Worm (Caenorhabditis elegans) whole organism, late embryonic: ENCODE data around the gene C45G9.11.

Experiments
- C08G9.2 ChIP-seq: sonication (generic microtip); optimal IDR thresholded peaks from 2 replicates; lab custom pipeline; 2016; ENCODE audit warnings: mild to moderate bottlenecking, missing genetic modification characterization, moderate library complexity, missing compliant biosample characterization
- C38D4.7 ChIP-seq: fragments of 200-800 bp; sonication (Bioruptor generic); optimal IDR thresholded peaks from 2 replicates; lab custom pipeline; 2018; ENCODE audit warnings: mild to moderate bottlenecking, missing genetic modification characterization, moderate library complexity, missing compliant biosample characterization
- F13H6.1 ChIP-seq: sonication (generic microtip); optimal IDR thresholded peaks from 2 replicates; lab custom pipeline; 2016; ENCODE audit warnings: missing genetic modification characterization, missing compliant biosample characterization
- T23F11.4 ChIP-seq: fragments of 200-800 bp; sonication (Bioruptor generic); optimal IDR thresholded peaks from 2 replicates; lab custom pipeline; 2018; ENCODE audit warnings: mild to moderate bottlenecking, missing genetic modification characterization, missing compliant biosample characterization
- Y22D7AL.16 ChIP-seq: sonication (generic microtip); optimal IDR thresholded peaks from 2 replicates; lab custom pipeline; 2016; ENCODE audit warnings: missing genetic modification characterization, missing compliant biosample characterization
- ahr-1 ChIP-seq: sonication (generic microtip); optimal IDR thresholded peaks from 2 replicates; lab custom pipeline; 2016; ENCODE audit warnings: missing genetic modification characterization, missing compliant biosample characterization
- ama-1 ChIP-seq: fragments of 150-350 bp; optimal IDR thresholded peaks from 2 replicates; lab custom pipeline; 2014
- ceh-14 ChIP-seq: sonication (generic microtip); optimal IDR thresholded peaks from 2 replicates; lab custom pipeline; 2016; ENCODE audit warnings: missing genotype, missing genetic modification characterization, missing compliant biosample characterization
- ceh-2 ChIP-seq: sonication (generic microtip); optimal IDR thresholded peaks from 2 replicates; lab custom pipeline; 2016; ENCODE audit warnings: missing genotype, missing genetic modification characterization, missing compliant biosample characterization
- ceh-22 ChIP-seq: sonication (generic microtip); optimal IDR thresholded peaks from 2 replicates; lab custom pipeline; 2017; ENCODE audit warnings: missing biosample characterization, missing genetic modification characterization
- ceh-30 ChIP-seq: fragments of 150-350 bp; optimal IDR thresholded peaks from 2 replicates; lab custom pipeline; 2014; ENCODE audit warnings: missing biosample characterization, missing genetic modification characterization
- ceh-31 ChIP-seq: sonication (generic microtip); optimal IDR thresholded peaks from 2 replicates; lab custom pipeline; 2016; ENCODE audit warnings: missing genetic modification characterization, missing compliant biosample characterization
- ceh-34 ChIP-seq: sonication (generic microtip); optimal IDR thresholded peaks from 2 replicates; lab custom pipeline; 2016; ENCODE audit warnings: mild to moderate bottlenecking, missing genetic modification characterization, missing compliant biosample characterization
- ceh-45 ChIP-seq: fragments of 200-800 bp; sonication (Bioruptor generic); IDR thresholded peaks from 2 replicates; pipeline ENCODE4 v1.3.6; 2022; ENCODE audit warnings: missing genetic modification reagents, missing genetic modification characterization, missing compliant biosample characterization
- ceh-48 ChIP-seq: sonication (generic microtip); optimal IDR thresholded peaks from 2 replicates; lab custom pipeline; 2016; ENCODE audit warnings: missing genetic modification characterization, inconsistent platforms, missing compliant biosample characterization
- ceh-9 ChIP-seq: sonication (generic microtip); optimal IDR thresholded peaks from 2 replicates; lab custom pipeline; 2016; ENCODE audit warnings: mild to moderate bottlenecking, missing genetic modification characterization, inconsistent platforms, missing compliant biosample characterization
- elt-2 ChIP-seq: sonication (generic microtip); optimal IDR thresholded peaks from 2 replicates; lab custom pipeline; 2016; ENCODE audit warnings: missing genetic modification reagents, missing genetic modification characterization, missing compliant biosample characterization
- elt-4 ChIP-seq: sonication (generic microtip); optimal IDR thresholded peaks from 2 replicates; lab custom pipeline; 2016; ENCODE audit warnings: missing genetic modification characterization, missing compliant biosample characterization
- ets-4 ChIP-seq: sonication (generic microtip); optimal IDR thresholded peaks from 2 replicates; lab custom pipeline; 2016; ENCODE audit warnings: missing genetic modification characterization, missing compliant biosample characterization
- fkh-10 ChIP-seq: fragments of 150-350 bp; optimal IDR thresholded peaks from 2 replicates; lab custom pipeline; 2014; ENCODE audit warnings: missing biosample characterization, missing genetic modification reagents, missing genetic modification characterization
- gmeb-2 ChIP-seq: sonication (generic microtip); optimal IDR thresholded peaks from 2 replicates; lab custom pipeline; 2016; ENCODE audit warnings: missing genetic modification characterization, inconsistent platforms, missing compliant biosample characterization
- hlh-15 ChIP-seq: sonication (generic microtip); optimal IDR thresholded peaks from 2 replicates; lab custom pipeline; 2016; ENCODE audit warnings: missing genetic modification characterization, missing compliant biosample characterization
- hlh-30 ChIP-seq: sonication (generic microtip); optimal IDR thresholded peaks from 2 replicates; lab custom pipeline; 2017; ENCODE audit warnings: antibody characterized with exemption, missing genetic modification characterization, missing compliant biosample characterization; ENCODE audit not compliant: insufficient read depth
- hlh-6 ChIP-seq: sonication (generic microtip); optimal IDR thresholded peaks from 2 replicates; lab custom pipeline; 2016; ENCODE audit warnings: missing genotype, missing genetic modification characterization, missing compliant biosample characterization
- mec-3 ChIP-seq: sonication (generic microtip); optimal IDR thresholded peaks from 2 replicates; lab custom pipeline; 2016; ENCODE audit warnings: borderline replicate concordance, missing genetic modification characterization, missing compliant biosample characterization
- nfya-1 ChIP-seq: sonication (generic microtip); optimal IDR thresholded peaks from 2 replicates; lab custom pipeline; 2017; ENCODE audit warnings: missing genetic modification characterization, mild to moderate bottlenecking, missing compliant biosample characterization, antibody characterized with exemption, moderate library complexity
- odd-2 ChIP-seq: sonication (generic microtip); optimal IDR thresholded peaks from 2 replicates; lab custom pipeline; 2017; ENCODE audit warnings: antibody characterized with exemption, mild to moderate bottlenecking, missing genetic modification characterization, missing compliant biosample characterization
- pag-3 ChIP-seq: sonication (generic microtip); optimal IDR thresholded peaks from 2 replicates; lab custom pipeline; 2016; ENCODE audit warnings: missing compliant biosample characterization, missing genetic modification characterization, borderline replicate concordance
- pat-9 ChIP-seq: fragments of 200-800 bp; sonication (Bioruptor generic); optimal IDR thresholded peaks from 2 replicates; lab custom pipeline; 2018; ENCODE audit warnings: mild to moderate bottlenecking, missing genetic modification characterization, moderate library complexity, missing compliant biosample characterization
- pax-1 ChIP-seq: fragments of 150-350 bp; optimal IDR thresholded peaks from 2 replicates; lab custom pipeline; 2014; ENCODE audit warnings: missing biosample characterization, missing genetic modification characterization
- pqm-1 ChIP-seq: sonication (generic microtip); optimal IDR thresholded peaks from 2 replicates; lab custom pipeline; 2016; ENCODE audit warnings: missing genetic modification characterization, missing compliant biosample characterization
- ref-2 ChIP-seq: sonication (generic microtip); optimal IDR thresholded peaks from 2 replicates; lab custom pipeline; 2016; ENCODE audit warnings: missing genetic modification characterization, missing compliant biosample characterization
- rnt-1 ChIP-seq: sonication (generic microtip); optimal IDR thresholded peaks from 2 replicates; lab custom pipeline; 2016; ENCODE audit warnings: missing genetic modification characterization, missing compliant biosample characterization
- sdc-2 ChIP-seq: sonication (generic microtip); optimal IDR thresholded peaks from 2 replicates; lab custom pipeline; 2016; ENCODE audit warnings: missing genotype, missing genetic modification characterization, missing compliant biosample characterization
- sox-2 ChIP-seq: fragments of 200-800 bp; sonication (Bioruptor generic); IDR thresholded peaks from 2 replicates; pipeline ENCODE4 v1.3.6; 2022; ENCODE audit warnings: missing genetic modification reagents, missing genetic modification characterization, missing compliant biosample characterization
- syd-9 ChIP-seq: sonication (generic microtip); optimal IDR thresholded peaks from 2 replicates; lab custom pipeline; 2016; ENCODE audit warnings: mild to moderate bottlenecking, missing genetic modification characterization, moderate library complexity, missing compliant biosample characterization
- unc-3 ChIP-seq, 2 experiments: fragments of 200-800 bp in 1 of 2; sonication (Bioruptor generic) in 1 of 2; sonication (generic microtip) in 1 of 2; conservative IDR thresholded peaks in 1 of 2; optimal IDR thresholded peaks in 1 of 2; 2 replicates each; pipeline versions ENCODE4 v1.3.6 to Lab custom; 2016 to 2022; ENCODE audit warnings: missing compliant biosample characterization in 2 of 2, missing genetic modification characterization in 2 of 2, missing genetic modification reagents in 1 of 2
- unc-55 ChIP-seq: sonication (generic microtip); optimal IDR thresholded peaks from 2 replicates; lab custom pipeline; 2017; ENCODE audit warnings: missing biosample characterization, missing genetic modification reagents, missing genetic modification characterization
- zip-5 ChIP-seq: sonication (generic microtip); optimal IDR thresholded peaks from 2 replicates; lab custom pipeline; 2016; ENCODE audit warnings: missing genetic modification characterization, missing compliant biosample characterization
- ztf-16 ChIP-seq: sonication (generic microtip); optimal IDR thresholded peaks from 2 replicates; lab custom pipeline; 2017; ENCODE audit warnings: missing genetic modification characterization, missing compliant biosample characterization

Gene C45G9.11

ce11 chrIII:5080700-5081572 is 12.4 kb upstream of the C45G9.11 start (continued):
- TF ChIP-seq pag-3 (tag; lab: Kevin White, UChicago) (no peak), ets-4 (tag; lab: Kevin White, UChicago) (peak; percentile 82), F13H6.1 (tag; lab: Kevin White, UChicago) (no peak), hlh-30 (tag; lab: Kevin White, UChicago) (no peak), pax-1 (tag; lab: Kevin White, UChicago) (no peak), ceh-22 (no peak), ztf-16 (tag; lab: Kevin White, UChicago) (peak; percentile 51), hlh-15 (no peak), pqm-1 (peak; percentile 4), ceh-45 (GFP tag; lab: Robert Waterston, UW) (peak; percentile 71), fkh-10 (GFP tag; lab: Kevin White, UChicago) (no peak), unc-3 (GFP tag; conservative IDR thresholded peaks at IDR 0.05; lab: Robert Waterston, UW) (0 out of 2 replicates have a peak, but pooled peaks have one; percentile 52), unc-3 (tag; optimal IDR thresholded peaks at IDR 0.05; lab: Kevin White, UChicago) (peak; percentile 25), mec-3 (tag; lab: Kevin White, UChicago) (no peak), gmeb-2 (peak; percentile 29), pat-9 (peak; percentile 44), ceh-30 (tag; lab: Kevin White, UChicago) (no peak), syd-9 (tag; lab: Kevin White, UChicago) (no peak), unc-55 (GFP tag; lab: Kevin White, UChicago) (no peak), zip-5 (tag; lab: Kevin White, UChicago) (peak; percentile 72), ahr-1 (tag; lab: Kevin White, UChicago) (peak; percentile 15), ceh-34 (tag; lab: Kevin White, UChicago) (peak; percentile 44), sdc-2 (tag; lab: Kevin White, UChicago) (peak; percentile 46), nfya-1 (tag; lab: Kevin White, UChicago) (peak; percentile 52), sox-2 (GFP tag; lab: Robert Waterston, UW) (peak; percentile 60), C08G9.2 (tag; lab: Kevin White, UChicago) (peak; percentile 39), T23F11.4 (GFP tag; lab: Kevin White, UChicago) (peak; percentile 28), ceh-2 (tag; lab: Kevin White, UChicago) (peak; percentile 60), odd-2 (tag; lab: Kevin White, UChicago) (no peak), ceh-31 (tag; lab: Kevin White, UChicago) (peak; percentile 25), ceh-9 (tag; lab: Kevin White, UChicago) (peak; percentile 14), hlh-6 (tag; lab: Kevin White, UChicago) (peak; percentile 69), elt-2 (tag; lab: Kevin White, UChicago) (peak; percentile 76), Y22D7AL.16 (tag; lab: Kevin White, UChicago) (peak; percentile 28), C38D4.7 (peak; percentile 73), ama-1 (no peak), ref-2 (tag; lab: Kevin White, UChicago) (peak; percentile 75), rnt-1 (tag; lab: Kevin White, UChicago) (no peak), elt-4 (tag; lab: Kevin White, UChicago) (no peak), ceh-48 (tag; lab: Kevin White, UChicago) (no peak)
- TF ChIP-seq, all 69 proteins: peak for 46

DNA sequence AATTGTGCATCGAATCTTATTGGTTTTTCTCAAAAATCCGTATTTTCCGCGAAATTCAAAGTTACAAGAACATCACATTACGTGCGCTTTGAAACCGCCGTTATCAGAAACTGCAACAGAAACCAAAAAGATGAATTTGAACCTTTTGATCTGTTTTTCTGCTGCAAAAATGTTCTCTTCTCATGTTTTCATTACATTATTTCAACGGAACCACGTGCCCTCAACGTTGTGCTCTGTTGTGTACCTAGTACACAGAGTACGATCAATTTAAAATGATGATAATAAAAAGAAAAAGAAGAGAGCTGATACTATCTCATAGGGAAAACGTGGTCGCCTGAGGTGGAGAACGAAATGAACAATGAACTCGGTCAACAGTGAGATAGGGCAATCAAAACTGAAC is 9.5 kb upstream of the C45G9.11 start:
- TF ChIP-seq T23F11.4 (GFP tag; lab: Kevin White, UChicago): no peak
- TF ChIP-seq ceh-14 (tag; lab: Kevin White, UChicago): no peak
- TF ChIP-seq elt-2 (tag; lab: Kevin White, UChicago): peak; percentile 15
